Worm (Caenorhabditis elegans) whole organism, L1 larva: ENCODE results near the gene rmd-1.

Source experiments
- C04F5.9 ChIP-seq: sonication (generic microtip); optimal IDR thresholded peaks from 2 replicates; lab custom pipeline; 2016; ENCODE audit warnings: missing genetic modification characterization, missing compliant biosample characterization
- C16A3.4 ChIP-seq: fragments of 150-350 bp; optimal IDR thresholded peaks from 2 replicates; lab custom pipeline; 2014; ENCODE audit warnings: missing biosample characterization, missing genetic modification characterization
- C34B4.2 ChIP-seq: sonication (generic microtip); optimal IDR thresholded peaks from 2 replicates; lab custom pipeline; 2017; ENCODE audit warnings: mild to moderate bottlenecking, missing genetic modification characterization, missing compliant biosample characterization
- aha-1 ChIP-seq: fragments of 150-350 bp; optimal IDR thresholded peaks from 2 replicates; lab custom pipeline; 2014; ENCODE audit warnings: missing biosample characterization, missing genetic modification characterization
- aly-2 ChIP-seq: fragments of 150-350 bp; optimal IDR thresholded peaks from 2 replicates; lab custom pipeline; 2014; ENCODE audit warnings: missing biosample characterization, missing genetic modification characterization
- blmp-1 ChIP-seq: fragments of 150-350 bp; optimal IDR thresholded peaks from 2 replicates; lab custom pipeline; 2014; ENCODE audit warnings: missing biosample characterization, missing genetic modification characterization
- ceh-63 ChIP-seq: fragments of 200-800 bp; sonication (Bioruptor generic); optimal IDR thresholded peaks from 2 replicates; lab custom pipeline; 2018; ENCODE audit warnings: mild to moderate bottlenecking, missing genetic modification characterization, missing compliant biosample characterization
- ceh-8 ChIP-seq: fragments of 200-800 bp; sonication (Bioruptor generic); optimal IDR thresholded peaks from 2 replicates; lab custom pipeline; 2018; ENCODE audit warnings: mild to moderate bottlenecking, missing genetic modification characterization, moderate library complexity, missing compliant biosample characterization
- ceh-88 ChIP-seq: fragments of 200-800 bp; sonication (Bioruptor generic); IDR thresholded peaks from 2 replicates; pipeline ENCODE4 v1.3.6; 2022; ENCODE audit warnings: missing genetic modification characterization, missing compliant biosample characterization
- ces-1 ChIP-seq: fragments of 150-350 bp; optimal IDR thresholded peaks from 2 replicates; lab custom pipeline; 2014; ENCODE audit warnings: missing biosample characterization, missing genetic modification reagents, missing genetic modification characterization
- dpl-1 ChIP-seq, 3 experiments: fragments of 150-350 bp in 2 of 3; sonication (generic microtip) in 1 of 3; optimal IDR thresholded peaks; 2 replicates each; lab custom pipeline; 2014 to 2017; ENCODE audit warnings: missing biosample characterization in 3 of 3, missing genetic modification characterization in 3 of 3, missing genetic modification reagents in 3 of 3
- egl-13 ChIP-seq: sonication (generic microtip); optimal IDR thresholded peaks from 2 replicates; lab custom pipeline; 2016; ENCODE audit warnings: missing genotype, missing genetic modification reagents, missing genetic modification characterization, missing compliant biosample characterization
- elt-2 ChIP-seq: sonication (generic microtip); optimal IDR thresholded peaks from 2 replicates; lab custom pipeline; 2016; ENCODE audit warnings: missing genetic modification characterization, mild to moderate bottlenecking, inconsistent platforms, missing compliant biosample characterization, missing genetic modification reagents
- elt-3 ChIP-seq, 6 experiments: fragments of 150-350 bp in 1 of 6; sonication (generic microtip); optimal IDR thresholded peaks; 2 replicates each; lab custom pipeline; 2017 to 2018; ENCODE audit warnings: missing biosample characterization in 6 of 6, missing genetic modification characterization in 6 of 6, inconsistent platforms in 1 of 6
- ets-5 ChIP-seq: fragments of 200-800 bp; sonication (Bioruptor generic); IDR thresholded peaks from 2 replicates; pipeline ENCODE4 v1.3.6; 2022; ENCODE audit warnings: missing genetic modification characterization, missing compliant biosample characterization
- fkh-10 ChIP-seq: sonication (generic microtip); optimal IDR thresholded peaks from 2 replicates; lab custom pipeline; 2017; ENCODE audit warnings: missing biosample characterization, missing genetic modification reagents, missing genetic modification characterization
- grh-1 ChIP-seq: fragments of 200-800 bp; sonication (Bioruptor generic); IDR thresholded peaks from 2 replicates; pipeline ENCODE4 v1.3.6; 2022; ENCODE audit warnings: missing genetic modification reagents, missing genetic modification characterization, missing compliant biosample characterization
- hlh-17 ChIP-seq: fragments of 200-800 bp; sonication (Bioruptor generic); optimal IDR thresholded peaks from 2 replicates; lab custom pipeline; 2018; ENCODE audit warnings: missing genetic modification characterization, mild to moderate bottlenecking, missing compliant biosample characterization, moderate library complexity, borderline replicate concordance
- hpl-2 ChIP-seq: fragments of 150-350 bp; optimal IDR thresholded peaks from 2 replicates; lab custom pipeline; 2014; ENCODE audit warnings: missing biosample characterization, missing genetic modification reagents, missing genetic modification characterization
- isw-1 ChIP-seq: fragments of 200-800 bp; sonication (Bioruptor generic); IDR thresholded peaks from 2 replicates; pipeline ENCODE4 v1.3.6; 2022; ENCODE audit warnings: missing genetic modification characterization, missing compliant biosample characterization
- jun-1 ChIP-seq: fragments of 150-350 bp; optimal IDR thresholded peaks from 2 replicates; lab custom pipeline; 2014; ENCODE audit warnings: missing biosample characterization, missing genetic modification reagents, missing genetic modification characterization
- lin-13 ChIP-seq: fragments of 150-350 bp; optimal IDR thresholded peaks from 2 replicates; lab custom pipeline; 2014; ENCODE audit warnings: missing biosample characterization, missing genetic modification reagents, missing genetic modification characterization
- lin-14 ChIP-seq: fragments of 200-800 bp; sonication (Bioruptor generic); optimal IDR thresholded peaks from 2 replicates; lab custom pipeline; 2018; ENCODE audit warnings: mild to moderate bottlenecking, missing genetic modification characterization, moderate library complexity, missing compliant biosample characterization
- lin-15B ChIP-seq: fragments of 150-350 bp; sonication (generic microtip); optimal IDR thresholded peaks from 3 replicates; lab custom pipeline; 2014; ENCODE audit warnings: missing biosample characterization, missing genetic modification characterization
- lin-39 ChIP-seq: fragments of 150-350 bp; optimal IDR thresholded peaks from 2 replicates; lab custom pipeline; 2014; ENCODE audit warnings: missing biosample characterization, missing genetic modification reagents, missing genetic modification characterization
- lsy-2 ChIP-seq, 2 experiments: fragments of 150-350 bp; optimal IDR thresholded peaks; 2 replicates each; lab custom pipeline; 2014; ENCODE audit warnings: missing biosample characterization in 2 of 2, missing genetic modification characterization in 2 of 2
- mab-9 ChIP-seq: fragments of 200-800 bp; sonication (Bioruptor generic); IDR thresholded peaks from 2 replicates; pipeline ENCODE4 v1.3.6; 2022; ENCODE audit warnings: missing genetic modification reagents, missing genetic modification characterization, missing compliant biosample characterization
- mdl-1 ChIP-seq, 2 experiments: fragments of 150-350 bp; optimal IDR thresholded peaks; 2 replicates each; lab custom pipeline; 2014 to 2017; ENCODE audit warnings: missing biosample characterization in 2 of 2, missing genetic modification characterization in 2 of 2, inconsistent platforms in 1 of 2
- mef-2 ChIP-seq: fragments of 150-350 bp; optimal IDR thresholded peaks from 2 replicates; lab custom pipeline; 2014; ENCODE audit warnings: missing biosample characterization, missing genetic modification characterization
- nhr-19 ChIP-seq: fragments of 200-800 bp; sonication (Bioruptor generic); conservative IDR thresholded peaks from 2 replicates; pipeline ENCODE4 v1.3.6; 2022; ENCODE audit warnings: missing genetic modification characterization, missing compliant biosample characterization
- nhr-47 ChIP-seq: sonication (generic microtip); optimal IDR thresholded peaks from 2 replicates; lab custom pipeline; 2016; ENCODE audit warnings: mild to moderate bottlenecking, missing genetic modification characterization, moderate library complexity, missing compliant biosample characterization
- nhr-71 ChIP-seq: sonication (generic microtip); optimal IDR thresholded peaks from 2 replicates; lab custom pipeline; 2016; ENCODE audit warnings: mild to moderate bottlenecking, missing genetic modification characterization, moderate library complexity, missing compliant biosample characterization
- nhr-84 ChIP-seq: sonication (generic microtip); optimal IDR thresholded peaks from 2 replicates; lab custom pipeline; 2017; ENCODE audit warnings: missing biosample characterization, missing genetic modification characterization
- nhr-85 ChIP-seq: sonication (generic microtip); peaks from one replicate; lab custom pipeline; 2016; ENCODE audit warnings: missing genetic modification characterization, inconsistent platforms, missing compliant biosample characterization
- pag-3 ChIP-seq: sonication (generic microtip); optimal IDR thresholded peaks from 2 replicates; lab custom pipeline; 2017; ENCODE audit warnings: missing genetic modification characterization, mild to moderate bottlenecking, missing compliant biosample characterization, antibody characterized with exemption, borderline replicate concordance; ENCODE audit not compliant: insufficient read depth
- sox-4 ChIP-seq: sonication (generic microtip); optimal IDR thresholded peaks from 2 replicates; lab custom pipeline; 2016; ENCODE audit warnings: missing genetic modification characterization, missing compliant biosample characterization
- sup-37 ChIP-seq: fragments of 200-800 bp; sonication (Bioruptor generic); optimal IDR thresholded peaks from 2 replicates; lab custom pipeline; 2018; ENCODE audit warnings: mild to moderate bottlenecking, missing genetic modification characterization, missing compliant biosample characterization
- swsn-7 ChIP-seq: sonication (generic microtip); optimal IDR thresholded peaks from 2 replicates; lab custom pipeline; 2016; ENCODE audit warnings: missing genetic modification characterization, missing compliant biosample characterization
- tbx-2 ChIP-seq: sonication (generic microtip); optimal IDR thresholded peaks from 2 replicates; lab custom pipeline; 2016; ENCODE audit warnings: missing genetic modification characterization, missing compliant biosample characterization
- tlp-1 ChIP-seq: fragments of 150-350 bp; optimal IDR thresholded peaks from 2 replicates; lab custom pipeline; 2014; ENCODE audit warnings: missing biosample characterization, missing genetic modification characterization
- unc-62 ChIP-seq: fragments of 150-350 bp; optimal IDR thresholded peaks from 2 replicates; lab custom pipeline; 2014; ENCODE audit warnings: missing biosample characterization, missing genetic modification reagents, missing genetic modification characterization
- unc-86 ChIP-seq: sonication (generic microtip); optimal IDR thresholded peaks from 2 replicates; lab custom pipeline; 2016; ENCODE audit warnings: missing genetic modification characterization, missing compliant biosample characterization
- xbp-1 ChIP-seq: sonication (generic microtip); optimal IDR thresholded peaks from 2 replicates; lab custom pipeline; 2016; ENCODE audit warnings: missing genetic modification characterization, missing compliant biosample characterization
- zag-1 ChIP-seq: fragments of 150-350 bp; optimal IDR thresholded peaks from 2 replicates; lab custom pipeline; 2014; ENCODE audit warnings: missing biosample characterization, missing genetic modification characterization

rmd-1 gene

ce11 chrIII:9808179-9808578, 49.3 kb downstream of the rmd-1 start, which contains the start of gene gtap-2 (continued):
- no peak for TF ChIP-seq xbp-1 (tag; lab: Kevin White, UChicago)
- TF ChIP-seq hpl-2 (GFP tag; lab: Kevin White, UChicago) = no peak
- TF ChIP-seq mef-2 = no peak
- no peak for TF ChIP-seq elt-2 (tag; lab: Kevin White, UChicago)
- no peak for TF ChIP-seq lin-13 (GFP tag; lab: Kevin White, UChicago)
- no peak for TF ChIP-seq swsn-7 (tag; lab: Kevin White, UChicago)
- TF ChIP-seq zag-1 (tag; lab: Kevin White, UChicago) = no peak
- TF ChIP-seq jun-1 (tag; lab: Kevin White, UChicago) = no peak
- TF ChIP-seq unc-62 = no peak
- peak; percentile 54 for TF ChIP-seq nhr-47 (tag; lab: Kevin White, UChicago)
- TF ChIP-seq lin-14 (GFP tag; lab: Kevin White, UChicago) = peak; percentile 21
- peak; percentile 44 to 83 for TF ChIP-seq lsy-2 (tag; optimal IDR thresholded peaks at IDR 0.05; lab: Kevin White, UChicago)
- TF ChIP-seq lin-15B (tag; lab: Kevin White, UChicago) = no peak
- no peak for TF ChIP-seq aly-2 (tag; lab: Kevin White, UChicago)
- TF ChIP-seq nhr-84 (tag; lab: Kevin White, UChicago) = no peak
- no peak for TF ChIP-seq pag-3 (tag; lab: Kevin White, UChicago)
- TF ChIP-seq fkh-10 (GFP tag; lab: Kevin White, UChicago) = no peak
- TF ChIP-seq sox-4 (tag; lab: Kevin White, UChicago) = peak; percentile 1
- TF ChIP-seq ceh-8 (GFP tag; lab: Kevin White, UChicago) = no peak
- TF ChIP-seq nhr-85 (tag; lab: Kevin White, UChicago) = no peak
- TF ChIP-seq ceh-63 (GFP tag; lab: Kevin White, UChicago) = no peak
- TF ChIP-seq ets-5 (GFP tag; lab: Robert Waterston, UW) = no peak
- no peak for TF ChIP-seq ces-1 (GFP tag; lab: Kevin White, UChicago)
- no peak for TF ChIP-seq C34B4.2 (tag; lab: Kevin White, UChicago)
- TF ChIP-seq C16A3.4 (tag; lab: Kevin White, UChicago) = peak; percentile 45
- TF ChIP-seq C04F5.9 (tag; lab: Kevin White, UChicago) = peak; percentile 14
- TF ChIP-seq hlh-17 (GFP tag; lab: Kevin White, UChicago) = no peak
- TF ChIP-seq unc-86 (tag; lab: Kevin White, UChicago) = no peak
- peak; percentile 18; the same call in 1 of the 2 replicates for TF ChIP-seq isw-1
- no peak for TF ChIP-seq lin-39
- no peak for TF ChIP-seq tlp-1 (tag; lab: Kevin White, UChicago)
- TF ChIP-seq aha-1 (tag; lab: Kevin White, UChicago) = no peak
- no peak for TF ChIP-seq elt-3 (tag; optimal IDR thresholded peaks at IDR 0.05; lab: Kevin White, UChicago)
- no peak for TF ChIP-seq tbx-2
- TF ChIP-seq egl-13 (tag; lab: Kevin White, UChicago) = peak; percentile 32
- no peak for TF ChIP-seq mab-9 (GFP tag; lab: Robert Waterston, UW)
- peak in 1 of 3 experiments; percentile 37 for TF ChIP-seq dpl-1 (GFP tag; optimal IDR thresholded peaks at IDR 0.05; lab: Kevin White, UChicago)
- no peak for TF ChIP-seq mdl-1 (tag; optimal IDR thresholded peaks at IDR 0.05; lab: Kevin White, UChicago)
- TF ChIP-seq nhr-71 (tag; lab: Kevin White, UChicago) = peak; percentile 20
- TF ChIP-seq blmp-1 (tag; lab: Kevin White, UChicago) = no peak
- no peak for TF ChIP-seq ceh-88 (GFP tag; lab: Robert Waterston, UW)
- TF ChIP-seq nhr-19 (GFP tag; lab: Robert Waterston, UW) = no peak
- TF ChIP-seq grh-1 = no peak
- TF ChIP-seq sup-37 (GFP tag; lab: Kevin White, UChicago) = no peak
